Worm (Caenorhabditis elegans) whole organism, dauer: Measurements from ENCODE around the gene srz-11.
"Not testable (repeated sequence)": the region's sequence is repeated elsewhere in the genome, so short reads cannot be mapped to it uniquely, and the experiment has no call there.

Experiments
- unc-62 ChIP-seq: sonication (generic microtip); optimal IDR thresholded peaks from 2 replicates; lab custom pipeline; 2017; ENCODE audit warnings: missing biosample characterization, missing genetic modification reagents, missing genetic modification characterization

The srz-11 gene

DNA sequence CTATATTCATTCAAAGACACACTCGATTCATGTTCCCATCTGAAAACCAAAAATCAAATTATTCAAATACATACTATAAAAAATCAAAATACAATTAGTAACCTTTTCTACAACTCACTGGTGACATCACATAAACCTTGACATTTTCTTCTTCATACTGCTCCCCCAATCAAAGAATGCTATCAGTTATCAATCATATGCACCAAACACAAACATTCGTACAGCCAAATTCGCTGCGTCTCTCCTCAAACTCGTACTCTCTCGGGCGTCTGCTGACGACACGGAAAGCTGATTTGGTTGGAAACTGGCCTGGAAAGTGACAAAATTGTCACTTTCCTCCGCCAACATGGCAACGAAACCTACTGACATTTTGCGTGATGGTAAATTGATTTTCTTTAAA, 29.5 kb downstream of the srz-11 start, which contains the start of gene plc-2:
plc-2 (plus strand) TSS at position 196 of the 400 bp plus-strand sequence.
- TF ChIP-seq unc-62, result no peak

- no peak for TF ChIP-seq unc-62
Measured at ce11 chrV:15193909-15194308, 31.0 kb downstream of the srz-11 start, which contains the start of gene Y75B12B.13. Y75B12B.13 (minus strand) TSS chrV:15194009.

DNA sequence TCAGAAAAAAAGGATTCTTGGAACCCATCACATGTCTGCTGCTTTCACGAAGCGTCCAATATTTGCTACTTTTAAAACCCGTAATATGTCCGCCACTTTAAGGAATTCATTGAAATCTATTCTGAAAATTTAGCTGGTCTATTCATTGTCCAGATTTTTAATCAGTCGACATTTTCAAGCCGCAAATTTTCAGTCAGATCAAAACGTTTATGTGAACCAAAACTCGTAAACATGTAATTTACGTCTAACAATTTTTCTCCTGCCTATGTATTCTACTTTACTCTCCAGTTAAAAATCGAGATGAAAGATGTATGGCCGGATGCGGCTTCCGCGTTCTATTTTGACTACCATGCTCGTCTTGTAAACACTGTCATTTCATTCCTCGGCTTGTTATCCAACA, 35.1 kb downstream of the srz-11 start, which contains the start of gene srw-1:
srw-1 (plus strand) TSS at position 301 of the 400 bp plus-strand sequence.
- TF ChIP-seq unc-62, result no peak

ce11 chrV:15199768-15200167, 36.9 kb downstream of the srz-11 start, which contains the start of gene Y75B12B.10:
Y75B12B.10 (plus strand) TSS chrV:15200068.
- no peak for TF ChIP-seq unc-62

DNA sequence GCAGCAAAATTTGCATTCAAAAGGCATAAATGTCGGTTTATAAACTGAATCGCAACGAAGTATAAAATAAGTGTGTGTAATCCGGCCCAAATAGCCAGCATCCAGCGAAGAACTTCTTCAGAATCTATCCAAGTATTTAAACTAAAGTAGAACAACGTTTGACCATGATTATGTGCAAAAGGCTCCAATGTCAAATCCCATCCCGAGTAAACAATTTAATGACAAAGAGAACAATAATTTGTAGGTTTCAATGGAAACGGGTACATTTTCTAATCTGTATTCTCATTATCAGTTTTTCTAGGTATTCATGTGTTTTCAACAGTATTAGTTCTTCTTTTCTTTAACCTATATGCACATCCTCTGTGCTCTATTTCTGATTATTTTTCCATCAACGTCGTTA, 44.8 kb downstream of the srz-11 start, which contains the start of gene C41G6.12:
C41G6.12 (minus strand) TSS at position 101 of the 400 bp plus-strand sequence.
- not testable (repeated sequence) for TF ChIP-seq unc-62

ce11 chrV:15211869-15212268, 49.0 kb downstream of the srz-11 start, which contains the start of gene sri-24:
sri-24 (plus strand) TSS chrV:15212169.
- TF ChIP-seq unc-62, result not testable (repeated sequence)
